Worm (Caenorhabditis elegans) whole organism, young adult: ENCODE results near the gene pro-3.

Experiments
- attf-6 ChIP-seq: fragments of 200-800 bp; sonication (Bioruptor generic); IDR thresholded peaks from 2 replicates; pipeline ENCODE4 v1.3.6; 2022; ENCODE audit warnings: missing genetic modification reagents, missing genetic modification characterization, missing compliant biosample characterization
- dox-1 ChIP-seq: fragments of 200-800 bp; sonication (Bioruptor generic); IDR thresholded peaks from 2 replicates; pipeline ENCODE4 v1.3.6; 2022; ENCODE audit warnings: missing genetic modification reagents, missing genetic modification characterization, missing compliant biosample characterization
- efl-1 ChIP-seq: fragments of 150-350 bp; optimal IDR thresholded peaks from 2 replicates; lab custom pipeline; 2014; ENCODE audit warnings: missing biosample characterization, missing genetic modification reagents, missing genetic modification characterization
- egrh-3 ChIP-seq: fragments of 200-800 bp; sonication (Bioruptor generic); IDR thresholded peaks from 2 replicates; pipeline ENCODE4 v1.3.6; 2022; ENCODE audit warnings: missing genetic modification reagents, missing genetic modification characterization, missing compliant biosample characterization
- snpc-4 ChIP-seq, 5 experiments: fragments of 150-350 bp in 1 of 5; sonication (generic microtip) in 4 of 5; optimal IDR thresholded peaks; 2 replicates each; lab custom pipeline; 2014 to 2018; ENCODE audit warnings: missing genetic modification characterization in 5 of 5, missing biosample characterization in 3 of 5, antibody characterized with exemption in 2 of 5, mild to moderate bottlenecking in 2 of 5, missing compliant biosample characterization in 2 of 5, missing genotype in 2 of 5, moderate library complexity in 2 of 5, missing genetic modification reagents in 1 of 5
- zim-3 ChIP-seq: sonication (generic microtip); optimal IDR thresholded peaks from 2 replicates; lab custom pipeline; 2017; ENCODE audit warnings: mild to moderate bottlenecking, missing genetic modification characterization, moderate library complexity, missing compliant biosample characterization

DNA sequence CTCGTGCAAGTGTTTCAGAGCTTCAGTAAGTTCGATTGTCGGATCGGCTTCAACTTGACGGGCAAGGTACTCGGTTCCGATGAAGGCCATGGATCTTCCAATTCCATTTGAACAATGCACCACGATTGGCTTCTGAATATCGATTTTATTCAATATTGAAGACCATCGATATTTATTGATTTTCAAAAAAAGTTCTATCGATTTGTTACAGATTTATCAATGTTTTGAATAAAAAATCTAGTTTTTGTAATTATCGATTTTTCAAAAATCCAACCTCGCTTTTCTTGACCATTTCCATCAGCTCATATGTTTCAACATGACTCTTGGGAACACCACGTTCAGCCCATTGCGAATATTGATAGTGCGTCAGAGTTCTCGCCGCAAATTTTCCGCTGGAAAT lies 49.3 kb downstream of the pro-3 start:
- no peak for TF ChIP-seq zim-3 (tag; lab: Kevin White, UChicago)
- TF ChIP-seq snpc-4 (GFP tag; optimal IDR thresholded peaks at IDR 0.05; lab: Kevin White, UChicago), result no peak
- no peak for TF ChIP-seq snpc-4 (tag; optimal IDR thresholded peaks at IDR 0.05; lab: Kevin White, UChicago)
- TF ChIP-seq dox-1 (GFP tag; lab: Robert Waterston, UW), result no peak
- TF ChIP-seq attf-6 (GFP tag; lab: Robert Waterston, UW), result no peak
- no peak for TF ChIP-seq efl-1 (GFP tag; lab: Kevin White, UChicago)
- no peak for TF ChIP-seq egrh-3
